Worm (Caenorhabditis elegans) whole organism, midembryonic: ENCODE measurements around the gene Y51B9A.6.

ENCODE experiments used
- cog-1 ChIP-seq: sonication (generic microtip); optimal IDR thresholded peaks from 2 replicates; lab custom pipeline; 2016; ENCODE audit warnings: missing genetic modification characterization, missing compliant biosample characterization
- flt-1 ChIP-seq: fragments of 200-800 bp; sonication (Bioruptor generic); IDR thresholded peaks from 2 replicates; pipeline ENCODE4 v1.3.6; 2022; ENCODE audit warnings: missing genetic modification characterization, missing compliant biosample characterization
- klf-2 ChIP-seq: fragments of 200-800 bp; sonication (Bioruptor generic); conservative IDR thresholded peaks from 2 replicates; pipeline ENCODE4 v1.3.6; 2022; ENCODE audit warnings: missing genetic modification reagents, missing genetic modification characterization, missing compliant biosample characterization
- ref-1 ChIP-seq: fragments of 200-800 bp; sonication (Bioruptor generic); conservative IDR thresholded peaks from 2 replicates; pipeline ENCODE4 v1.3.6; 2022; ENCODE audit warnings: missing genetic modification reagents, missing genetic modification characterization, missing compliant biosample characterization
- tab-1 ChIP-seq: fragments of 200-800 bp; sonication (Bioruptor generic); IDR thresholded peaks from 2 replicates; pipeline ENCODE4 v1.3.6; 2022; ENCODE audit warnings: missing genetic modification characterization, missing compliant biosample characterization
- ztf-23 ChIP-seq: fragments of 200-800 bp; sonication (Bioruptor generic); IDR thresholded peaks from 2 replicates; pipeline ENCODE4 v1.3.6; 2022; ENCODE audit warnings: missing genetic modification reagents, missing genetic modification characterization, missing compliant biosample characterization

- TF ChIP-seq tab-1 (GFP tag; lab: Robert Waterston, UW) (no peak), ref-1 (no peak), flt-1 (no peak), cog-1 (tag; lab: Kevin White, UChicago) (no peak), ztf-23 (GFP tag; lab: Robert Waterston, UW) (no peak), klf-2 (GFP tag; lab: Robert Waterston, UW) (no peak)
These were observed 30.6 kb upstream of the Y51B9A.6 start, which contains the start of gene kin-15 for ce11 chrII:9433609-9434008.
